Worm (Caenorhabditis elegans) whole organism, L3 larva: Measurements from ENCODE around the gene chch-3.

ENCODE experiments used
- R02D3.7 ChIP-seq: fragments of 150-350 bp; optimal IDR thresholded peaks from 2 replicates; lab custom pipeline; 2014; ENCODE audit warnings: missing biosample characterization, missing genetic modification characterization
- ZK546.5 ChIP-seq: sonication (generic microtip); optimal IDR thresholded peaks from 2 replicates; lab custom pipeline; 2017; ENCODE audit warnings: missing biosample characterization, missing genetic modification characterization
- aly-2 ChIP-seq: fragments of 150-350 bp; optimal IDR thresholded peaks from 2 replicates; lab custom pipeline; 2014; ENCODE audit warnings: missing biosample characterization, missing genetic modification characterization
- ceh-16 ChIP-seq: sonication (generic microtip); optimal IDR thresholded peaks from 2 replicates; lab custom pipeline; 2017; ENCODE audit warnings: missing biosample characterization, missing genetic modification characterization
- ceh-28 ChIP-seq: fragments of 150-350 bp; optimal IDR thresholded peaks from 2 replicates; lab custom pipeline; 2014; ENCODE audit warnings: missing biosample characterization, missing genetic modification reagents, missing genetic modification characterization
- ceh-82 ChIP-seq: fragments of 150-350 bp; optimal IDR thresholded peaks from 2 replicates; lab custom pipeline; 2014; ENCODE audit warnings: missing biosample characterization, missing genetic modification characterization
- ceh-9 ChIP-seq: sonication (generic microtip); optimal IDR thresholded peaks from 2 replicates; lab custom pipeline; 2018; ENCODE audit warnings: missing biosample characterization, missing genetic modification characterization
- daf-12 ChIP-seq: fragments of 150-350 bp; optimal IDR thresholded peaks from 2 replicates; lab custom pipeline; 2014; ENCODE audit warnings: missing biosample characterization, missing genetic modification reagents, missing genetic modification characterization
- egl-27 ChIP-seq: sonication (generic microtip); optimal IDR thresholded peaks from 4 replicates; lab custom pipeline; 2017; ENCODE audit warnings: missing biosample characterization, missing genetic modification reagents, missing genetic modification characterization
- egl-5 ChIP-seq: fragments of 150-350 bp; optimal IDR thresholded peaks from 2 replicates; lab custom pipeline; 2017; ENCODE audit warnings: missing biosample characterization, missing genetic modification reagents, missing genetic modification characterization, inconsistent platforms
- elt-1 ChIP-seq: fragments of 150-350 bp; optimal IDR thresholded peaks from 2 replicates; lab custom pipeline; 2014; ENCODE audit warnings: missing biosample characterization, missing genetic modification characterization
- elt-2 ChIP-seq: sonication (generic microtip); optimal IDR thresholded peaks from 2 replicates; lab custom pipeline; 2016; ENCODE audit warnings: missing genetic modification reagents, mild to moderate bottlenecking, missing genetic modification characterization, missing compliant biosample characterization
- elt-3 ChIP-seq, 3 experiments: fragments of 150-350 bp in 1 of 3; sonication (generic microtip) in 2 of 3; optimal IDR thresholded peaks; 2 replicates in 2 of 3; 4 replicates in 1 of 3; lab custom pipeline; 2014 to 2017; ENCODE audit warnings: missing biosample characterization in 3 of 3, missing genetic modification characterization in 3 of 3
- eor-1 ChIP-seq, 2 experiments: fragments of 150-350 bp; optimal IDR thresholded peaks; 2 replicates each; lab custom pipeline; 2014 to 2018; ENCODE audit warnings: missing biosample characterization in 2 of 2, missing genetic modification characterization in 2 of 2
- fkh-10 ChIP-seq: sonication (generic microtip); optimal IDR thresholded peaks from 2 replicates; lab custom pipeline; 2017; ENCODE audit warnings: missing biosample characterization, missing genetic modification reagents, missing genetic modification characterization
- fos-1 ChIP-seq: fragments of 150-350 bp; optimal IDR thresholded peaks from 2 replicates; lab custom pipeline; 2014; ENCODE audit warnings: missing biosample characterization, missing genetic modification characterization
- hmg-11 ChIP-seq: sonication (generic microtip); optimal IDR thresholded peaks from 2 replicates; lab custom pipeline; 2016; ENCODE audit warnings: missing genetic modification characterization, missing compliant biosample characterization
- jun-1 ChIP-seq: fragments of 150-350 bp; optimal IDR thresholded peaks from 2 replicates; lab custom pipeline; 2014; ENCODE audit warnings: missing biosample characterization, missing genetic modification reagents, missing genetic modification characterization
- lin-15B ChIP-seq: fragments of 150-350 bp; optimal IDR thresholded peaks from 2 replicates; lab custom pipeline; 2014; ENCODE audit warnings: missing biosample characterization, missing genetic modification characterization
- lin-39 ChIP-seq: fragments of 150-350 bp; optimal IDR thresholded peaks from 2 replicates; lab custom pipeline; 2018; ENCODE audit warnings: missing biosample characterization, missing genetic modification reagents, missing genetic modification characterization
- lsy-12 ChIP-seq: sonication (generic microtip); optimal IDR thresholded peaks from 2 replicates; lab custom pipeline; 2016; ENCODE audit warnings: mild to moderate bottlenecking, missing genetic modification characterization, missing compliant biosample characterization
- mml-1 ChIP-seq: fragments of 150-350 bp; sonication (generic microtip); optimal IDR thresholded peaks from 3 replicates; lab custom pipeline; 2014; ENCODE audit warnings: missing biosample characterization, missing genetic modification characterization
- nhr-11 ChIP-seq: fragments of 150-350 bp; optimal IDR thresholded peaks from 2 replicates; lab custom pipeline; 2014; ENCODE audit warnings: missing biosample characterization, missing genetic modification characterization
- nhr-237 ChIP-seq: fragments of 150-350 bp; optimal IDR thresholded peaks from 2 replicates; lab custom pipeline; 2014; ENCODE audit warnings: missing biosample characterization, missing genetic modification characterization
- nhr-25 ChIP-seq: sonication (generic microtip); optimal IDR thresholded peaks from 2 replicates; lab custom pipeline; 2017; ENCODE audit warnings: missing biosample characterization, missing genetic modification characterization
- nhr-28 ChIP-seq: fragments of 150-350 bp; optimal IDR thresholded peaks from 2 replicates; lab custom pipeline; 2014; ENCODE audit warnings: missing biosample characterization, missing genetic modification characterization
- nhr-43 ChIP-seq: sonication (generic microtip); optimal IDR thresholded peaks from 2 replicates; lab custom pipeline; 2016; ENCODE audit warnings: mild to moderate bottlenecking, missing genetic modification characterization, missing compliant biosample characterization; ENCODE audit not compliant: poor library complexity, severe bottlenecking
- nhr-67 ChIP-seq: fragments of 150-350 bp; optimal IDR thresholded peaks from 2 replicates; lab custom pipeline; 2014; ENCODE audit warnings: missing biosample characterization, missing genetic modification characterization
- pha-4 ChIP-seq: fragments of 150-350 bp; optimal IDR thresholded peaks from 2 replicates; lab custom pipeline; 2014; ENCODE audit warnings: missing biosample characterization, missing genetic modification reagents, missing genetic modification characterization
- pqm-1 ChIP-seq: fragments of 150-350 bp; optimal IDR thresholded peaks from 2 replicates; lab custom pipeline; 2017; ENCODE audit warnings: missing biosample characterization, missing genetic modification characterization, inconsistent platforms
- tbx-2 ChIP-seq: sonication (generic microtip); optimal IDR thresholded peaks from 2 replicates; lab custom pipeline; 2016; ENCODE audit warnings: mild to moderate bottlenecking, missing genetic modification characterization, missing compliant biosample characterization
- unc-62 ChIP-seq: fragments of 150-350 bp; sonication (generic microtip); optimal IDR thresholded peaks from 4 replicates; lab custom pipeline; 2014; ENCODE audit warnings: missing biosample characterization, missing genetic modification reagents, missing genetic modification characterization
- zag-1 ChIP-seq: fragments of 150-350 bp; optimal IDR thresholded peaks from 2 replicates; lab custom pipeline; 2014; ENCODE audit warnings: missing biosample characterization, missing genetic modification characterization
- ztf-11 ChIP-seq: fragments of 150-350 bp; optimal IDR thresholded peaks from 2 replicates; lab custom pipeline; 2014; ENCODE audit warnings: missing biosample characterization, missing genetic modification characterization

chch-3 gene

ce11 chrII:9407469-9407868 lies 9.3 kb upstream of the chch-3 start, which contains the start of gene arrd-2:
TSS of gene arrd-2 (plus strand) at chrII:9407769.
- TF ChIP-seq daf-12 (tag; lab: Kevin White, UChicago) (no peak), nhr-28 (tag; lab: Kevin White, UChicago) (no peak), ceh-82 (tag; lab: Kevin White, UChicago) (no peak), lsy-12 (no peak), aly-2 (tag; lab: Kevin White, UChicago) (no peak), fkh-10 (GFP tag; lab: Kevin White, UChicago) (no peak), elt-1 (tag; lab: Kevin White, UChicago) (no peak), eor-1 (tag; optimal IDR thresholded peaks at IDR 0.05; lab: Kevin White, UChicago) (no peak), hmg-11 (tag; lab: Kevin White, UChicago) (no peak), mml-1 (tag; lab: Kevin White, UChicago) (no peak), ZK546.5 (tag; lab: Kevin White, UChicago) (no peak), ceh-16 (tag; lab: Kevin White, UChicago) (no peak), jun-1 (tag; lab: Kevin White, UChicago) (no peak), fos-1 (tag; lab: Kevin White, UChicago) (no peak), nhr-67 (tag; lab: Kevin White, UChicago) (no peak)

DNA sequence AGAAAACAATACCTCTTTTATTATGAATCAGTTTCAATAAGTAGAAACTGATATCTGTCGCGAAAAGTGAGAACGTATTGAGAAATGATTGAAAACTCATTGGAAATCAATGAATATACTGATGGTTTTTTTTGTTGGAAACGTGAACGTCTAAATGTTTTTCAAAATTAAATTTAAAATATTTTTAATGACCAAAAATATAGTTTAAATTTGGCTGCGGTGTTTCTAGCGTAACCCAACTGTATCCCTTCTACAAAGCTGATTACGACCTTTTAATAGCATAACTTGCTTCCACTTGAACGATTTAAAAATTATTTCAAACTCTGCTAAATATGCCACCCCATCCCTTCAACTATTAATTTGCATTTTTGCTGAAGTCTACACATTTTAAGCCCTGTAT lies 5.3 kb upstream of the chch-3 start, which contains the start of gene M176.9:
M176.9 (minus strand) TSS at position 101 of the 400 bp plus-strand sequence.
- no peak for TF ChIP-seq elt-3 (tag; optimal IDR thresholded peaks at IDR 0.05; lab: Kevin White, UChicago)
- no peak for TF ChIP-seq lsy-12
- TF ChIP-seq lin-39 (tag; lab: Kevin White, UChicago) = no peak
- no peak for TF ChIP-seq nhr-237 (tag; lab: Kevin White, UChicago)
- no peak for TF ChIP-seq zag-1 (tag; lab: Kevin White, UChicago)
- no peak for TF ChIP-seq unc-62 (GFP tag; lab: Kevin White, UChicago)
- no peak for TF ChIP-seq R02D3.7
- TF ChIP-seq fos-1 (tag; lab: Kevin White, UChicago) = no peak
- no peak for TF ChIP-seq ZK546.5 (tag; lab: Kevin White, UChicago)
- no peak for TF ChIP-seq nhr-11 (tag; lab: Kevin White, UChicago)
- no peak for TF ChIP-seq ceh-9
- TF ChIP-seq nhr-25 = no peak
- TF ChIP-seq egl-27 (tag; lab: Kevin White, UChicago) = no peak
- no peak for TF ChIP-seq nhr-67 (tag; lab: Kevin White, UChicago)
- TF ChIP-seq ceh-28 (tag; lab: Kevin White, UChicago) = no peak
- TF ChIP-seq nhr-43 (tag; lab: Kevin White, UChicago) = no peak
- no peak for TF ChIP-seq elt-2 (tag; lab: Kevin White, UChicago)

DNA sequence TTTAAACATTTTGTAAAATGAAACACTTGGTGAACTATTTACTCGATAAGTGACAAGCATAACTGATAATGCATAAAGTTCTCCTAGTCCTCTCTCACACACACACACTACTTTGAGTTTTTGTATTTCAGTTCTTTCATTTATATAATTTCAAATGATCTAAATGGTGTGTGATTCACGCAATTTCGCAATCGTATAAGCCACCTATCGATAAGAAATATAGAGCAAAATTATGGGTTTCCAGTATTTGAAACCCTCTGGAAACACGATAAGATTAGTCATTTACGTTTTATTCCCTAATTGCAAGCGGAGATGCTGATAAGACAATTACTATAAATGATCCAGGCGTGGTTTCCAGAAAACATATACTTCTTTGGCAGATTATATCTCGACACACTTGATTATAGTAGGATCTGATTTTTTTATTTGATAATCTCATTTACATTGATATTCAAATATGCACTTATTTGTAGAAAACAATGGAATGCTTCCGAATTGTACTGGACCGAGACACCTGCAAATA lies 4.7 kb upstream of the chch-3 start, which contains the start of gene arrd-3:
arrd-3 (plus strand) TSS at position 473 of the 523 bp plus-strand sequence.
- TF ChIP-seq egl-27 (tag; lab: Kevin White, UChicago) (no peak), elt-2 (tag; lab: Kevin White, UChicago) (peak; percentile 73), ZK546.5 (tag; lab: Kevin White, UChicago) (no peak), pqm-1 (tag; lab: Kevin White, UChicago) (peak; percentile 87), mml-1 (tag; lab: Kevin White, UChicago) (no peak)

DNA sequence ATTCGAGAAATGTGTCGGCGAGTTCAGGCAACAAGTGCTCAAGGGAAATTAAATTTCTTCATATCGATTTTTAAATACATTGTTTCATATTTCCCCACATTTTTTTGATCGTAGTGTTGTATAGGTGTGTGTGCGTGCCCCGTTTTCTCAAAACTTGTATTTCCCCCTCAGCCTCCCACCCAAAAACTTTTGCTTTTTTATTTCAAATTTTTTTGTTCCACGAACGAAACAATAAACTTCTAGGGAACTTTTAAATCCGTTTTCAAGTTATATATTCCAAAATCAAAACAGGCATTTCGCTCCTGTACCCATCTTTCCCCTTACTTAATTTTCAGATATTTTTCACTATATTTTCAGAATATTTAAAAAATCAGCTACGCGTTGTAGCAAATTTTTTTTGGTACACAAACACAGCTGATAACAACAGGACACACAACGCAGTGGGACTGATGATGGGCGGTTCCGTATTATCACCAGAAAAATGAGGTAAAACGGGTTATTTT lies 1.3 kb downstream of the chch-3 start, which contains the start of the genes M176.4 and M176.16:
M176.4 (plus strand) TSS at position 301 of the 503 bp plus-strand sequence.
M176.16 (plus strand) TSS at position 453 of the 503 bp plus-strand sequence.
- TF ChIP-seq ceh-82 (tag; lab: Kevin White, UChicago) = no peak
- peak; percentile 38 for TF ChIP-seq elt-2 (tag; lab: Kevin White, UChicago)
- no peak for TF ChIP-seq tbx-2 (tag; lab: Kevin White, UChicago)
- no peak for TF ChIP-seq mml-1 (tag; lab: Kevin White, UChicago)
- no peak for TF ChIP-seq pha-4 (tag; lab: Kevin White, UChicago)

DNA sequence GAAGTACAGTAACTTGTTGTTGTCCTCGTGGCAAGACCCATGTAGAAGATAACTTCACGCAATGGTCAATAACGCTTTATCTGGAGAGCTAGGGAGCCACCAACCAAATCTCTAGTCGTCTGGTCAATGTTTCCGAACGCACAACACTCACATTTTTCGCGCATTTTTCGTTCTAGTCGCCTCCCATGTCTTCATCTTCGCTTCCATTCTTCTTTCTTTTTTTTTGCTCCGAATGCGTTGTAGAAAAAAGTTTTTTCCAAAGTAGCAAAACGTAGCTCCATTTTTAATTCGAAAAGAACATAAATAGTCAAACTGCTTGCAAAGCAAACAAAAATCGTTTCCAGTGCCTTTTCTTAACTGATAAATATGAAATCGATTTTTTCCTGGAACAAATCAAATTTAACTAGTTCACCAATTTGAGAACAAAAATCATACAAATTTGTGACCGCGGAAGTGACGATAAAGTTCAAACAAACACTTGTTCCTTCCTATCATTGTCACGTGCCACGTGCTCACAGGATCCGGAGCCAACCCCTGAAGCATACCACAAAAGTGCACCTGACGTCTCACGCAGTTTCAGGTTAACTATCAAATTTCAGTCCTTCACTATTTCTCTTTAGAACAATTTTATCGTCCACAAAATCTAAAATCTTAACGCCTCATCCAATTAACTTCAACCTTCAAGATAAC lies 2.2 kb downstream of the chch-3 start:
- TF ChIP-seq ceh-16 (tag; lab: Kevin White, UChicago) (no peak), daf-12 (tag; lab: Kevin White, UChicago) (no peak), fos-1 (tag; lab: Kevin White, UChicago) (no peak), ztf-11 (tag; lab: Kevin White, UChicago) (no peak), lin-15B (no peak), pqm-1 (tag; lab: Kevin White, UChicago) (peak; percentile 55), pha-4 (tag; lab: Kevin White, UChicago) (peak; percentile 13), jun-1 (tag; lab: Kevin White, UChicago) (peak; percentile 26), elt-2 (tag; lab: Kevin White, UChicago) (peak; percentile 39), egl-5 (tag; lab: Kevin White, UChicago) (no peak)
